Worm (Caenorhabditis elegans): ENCODE data around the gene set-1.
A peak's percentile ranks its signal among the peaks of the same experiment; 100 is the strongest.

The set-1 gene

ce11 chrIII:6453665-6454064 is 1.5 kb upstream of the set-1 start (continued):
- peak; percentile 78 for TF ChIP-seq hmg-1.1 (GFP tag; IDR thresholded peaks at IDR 0.05)
- no peak for TF ChIP-seq vab-7 (GFP tag; IDR thresholded peaks at IDR 0.05)
- TF ChIP-seq zip-11 (GFP tag; IDR thresholded peaks at IDR 0.05): no peak
- TF ChIP-seq zag-1 (tag; optimal IDR thresholded peaks at IDR 0.05): no peak
- peak; percentile 83 for TF ChIP-seq lin-38 (GFP tag; IDR thresholded peaks at IDR 0.05)
- TF ChIP-seq madf-9 (GFP tag; conservative IDR thresholded peaks at IDR 0.05): 0 out of 2 replicates have a peak, but pooled peaks have one; percentile 34
- peak; percentile 21; the same call in 1 of the 2 replicates for TF ChIP-seq set-16 (GFP tag; IDR thresholded peaks at IDR 0.05)
- no peak for TF ChIP-seq aly-2 (tag; optimal IDR thresholded peaks at IDR 0.05)
- TF ChIP-seq T20F7.1 (GFP tag; optimal IDR thresholded peaks at IDR 0.05): peak; percentile 62
- TF ChIP-seq dpl-1 (GFP tag; optimal IDR thresholded peaks at IDR 0.05): peak; percentile 81

ce11 chrIII:6452683-6453082 is 505 bp upstream of the set-1 start:
- TF ChIP-seq zip-11 (GFP tag; IDR thresholded peaks at IDR 0.05) (no peak), unc-130 (GFP tag; optimal IDR thresholded peaks at IDR 0.05) (no peak), ZK337.2 (GFP tag; IDR thresholded peaks at IDR 0.05) (no peak), saeg-2 (GFP tag; IDR thresholded peaks at IDR 0.05) (no peak), dve-1 (tag; optimal IDR thresholded peaks at IDR 0.05; ENCODE audit: insufficient read depth) (peak; percentile 5), sdz-12 (GFP tag; optimal IDR thresholded peaks at IDR 0.05) (no peak), nhr-42 (GFP tag; IDR thresholded peaks at IDR 0.05) (no peak), mdt-29 (GFP tag; IDR thresholded peaks at IDR 0.05) (no peak), lin-38 (GFP tag; IDR thresholded peaks at IDR 0.05) (peak; percentile 39; the same call in 1 of the 2 replicates), R02D3.7 (tag; optimal IDR thresholded peaks at IDR 0.05) (no peak), unc-62 (GFP tag; optimal IDR thresholded peaks at IDR 0.05 in 1 of 2) (peak in 1 of 2 experiments; percentile 96), unc-62 (tag; optimal IDR thresholded peaks at IDR 0.05) (no peak), mep-1 (tag; optimal IDR thresholded peaks at IDR 0.05) (peak; percentile 40), nhr-6 (tag; optimal IDR thresholded peaks at IDR 0.05) (no peak), Y75B8A.6 (GFP tag; IDR thresholded peaks at IDR 0.05) (no peak), dmd-8 (GFP tag; IDR thresholded peaks at IDR 0.05) (no peak), hmg-1.1 (GFP tag; IDR thresholded peaks at IDR 0.05) (0 out of 2 replicates have a peak, but pooled peaks have one; percentile 11), lin-29 (GFP tag; IDR thresholded peaks at IDR 0.05) (no peak), spr-3 (GFP tag; optimal IDR thresholded peaks at IDR 0.05) (no peak), arid-1 (GFP tag; conservative IDR thresholded peaks at IDR 0.05) (no peak), dpl-1 (GFP tag; optimal IDR thresholded peaks at IDR 0.05) (peak; percentile 58), lsy-2 (tag; optimal IDR thresholded peaks at IDR 0.05) (peak in 1 of 2 experiments; percentile 28), nhr-76 (tag; optimal IDR thresholded peaks at IDR 0.05) (no peak), lin-15B (tag; optimal IDR thresholded peaks at IDR 0.05) (no peak), zag-1 (tag; optimal IDR thresholded peaks at IDR 0.05) (no peak), F26F4.8 (GFP tag; conservative IDR thresholded peaks at IDR 0.05) (no peak), Y105C5A.15 (GFP tag; IDR thresholded peaks at IDR 0.05) (no peak), dmd-6 (GFP tag; IDR thresholded peaks at IDR 0.05) (no peak), D1046.2 (GFP tag; IDR thresholded peaks at IDR 0.05) (no peak), ceh-82 (tag; optimal IDR thresholded peaks at IDR 0.05) (no peak), daf-16 (GFP tag; optimal IDR thresholded peaks at IDR 0.05) (no peak), daf-16 (tag; optimal IDR thresholded peaks at IDR 0.05) (no peak), egl-27 (tag; optimal IDR thresholded peaks at IDR 0.05) (no peak), hlh-11 (tag; optimal IDR thresholded peaks at IDR 0.05) (peak; percentile 10), zfp-2 (tag; optimal IDR thresholded peaks at IDR 0.05) (no peak), mxl-3 (GFP tag; optimal IDR thresholded peaks at IDR 0.05) (no peak), jun-1 (tag; optimal IDR thresholded peaks at IDR 0.05) (no peak), lin-13 (GFP tag; optimal IDR thresholded peaks at IDR 0.05) (no peak), mxl-2 (GFP tag; conservative IDR thresholded peaks at IDR 0.05) (no peak), ZK546.5 (tag; optimal IDR thresholded peaks at IDR 0.05) (no peak), nhr-10 (tag; optimal IDR thresholded peaks at IDR 0.05) (no peak), hlh-30 (tag; optimal IDR thresholded peaks at IDR 0.05; ENCODE audit: insufficient read depth) (peak; percentile 76), mes-2 (tag; optimal IDR thresholded peaks at IDR 0.05; ENCODE audit: poor library complexity, severe bottlenecking) (peak; percentile 5)

Data from whole organism, L4 larva.